Worm (Caenorhabditis elegans) whole organism, late embryonic: ENCODE data around the gene pqn-75.

ENCODE experiments used
- C08G9.2 ChIP-seq: sonication (generic microtip); optimal IDR thresholded peaks from 2 replicates; lab custom pipeline; 2016; ENCODE audit warnings: mild to moderate bottlenecking, missing genetic modification characterization, moderate library complexity, missing compliant biosample characterization
- F13H6.1 ChIP-seq: sonication (generic microtip); optimal IDR thresholded peaks from 2 replicates; lab custom pipeline; 2016; ENCODE audit warnings: missing genetic modification characterization, missing compliant biosample characterization
- K02D7.2 ChIP-seq: sonication (generic microtip); optimal IDR thresholded peaks from 2 replicates; lab custom pipeline; 2017; ENCODE audit warnings: mild to moderate bottlenecking, missing genetic modification characterization, missing compliant biosample characterization
- Y22D7AL.16 ChIP-seq: sonication (generic microtip); optimal IDR thresholded peaks from 2 replicates; lab custom pipeline; 2016; ENCODE audit warnings: missing genetic modification characterization, missing compliant biosample characterization
- ama-1 ChIP-seq: fragments of 150-350 bp; optimal IDR thresholded peaks from 2 replicates; lab custom pipeline; 2014
- ceh-18 ChIP-seq: sonication (generic microtip); optimal IDR thresholded peaks from 2 replicates; lab custom pipeline; 2016; ENCODE audit warnings: missing genetic modification characterization, missing compliant biosample characterization
- ceh-2 ChIP-seq: sonication (generic microtip); optimal IDR thresholded peaks from 2 replicates; lab custom pipeline; 2016; ENCODE audit warnings: missing genotype, missing genetic modification characterization, missing compliant biosample characterization
- ceh-24 ChIP-seq: sonication (generic microtip); optimal IDR thresholded peaks from 2 replicates; lab custom pipeline; 2016; ENCODE audit warnings: mild to moderate bottlenecking, missing genetic modification characterization, missing compliant biosample characterization
- ceh-31 ChIP-seq: sonication (generic microtip); optimal IDR thresholded peaks from 2 replicates; lab custom pipeline; 2016; ENCODE audit warnings: missing genetic modification characterization, missing compliant biosample characterization
- ceh-34 ChIP-seq: sonication (generic microtip); optimal IDR thresholded peaks from 2 replicates; lab custom pipeline; 2016; ENCODE audit warnings: mild to moderate bottlenecking, missing genetic modification characterization, missing compliant biosample characterization
- ceh-45 ChIP-seq: fragments of 200-800 bp; sonication (Bioruptor generic); IDR thresholded peaks from 2 replicates; pipeline ENCODE4 v1.3.6; 2022; ENCODE audit warnings: missing genetic modification reagents, missing genetic modification characterization, missing compliant biosample characterization
- dmd-4 ChIP-seq: sonication (generic microtip); optimal IDR thresholded peaks from 2 replicates; lab custom pipeline; 2016; ENCODE audit warnings: borderline replicate concordance, missing genetic modification characterization, missing compliant biosample characterization
- dve-1 ChIP-seq: sonication (generic microtip); optimal IDR thresholded peaks from 2 replicates; lab custom pipeline; 2017; ENCODE audit warnings: antibody characterized with exemption, mild to moderate bottlenecking, missing genetic modification characterization, missing compliant biosample characterization
- elt-4 ChIP-seq: sonication (generic microtip); optimal IDR thresholded peaks from 2 replicates; lab custom pipeline; 2016; ENCODE audit warnings: missing genetic modification characterization, missing compliant biosample characterization
- eyg-1 ChIP-seq: sonication (generic microtip); optimal IDR thresholded peaks from 2 replicates; lab custom pipeline; 2016; ENCODE audit warnings: missing genotype, missing genetic modification characterization, missing compliant biosample characterization
- fax-1 ChIP-seq: sonication (generic microtip); optimal IDR thresholded peaks from 2 replicates; lab custom pipeline; 2016; ENCODE audit warnings: missing genotype, missing genetic modification characterization, missing compliant biosample characterization
- fkh-10 ChIP-seq: fragments of 150-350 bp; optimal IDR thresholded peaks from 2 replicates; lab custom pipeline; 2014; ENCODE audit warnings: missing biosample characterization, missing genetic modification reagents, missing genetic modification characterization
- fkh-6 ChIP-seq: sonication (generic microtip); optimal IDR thresholded peaks from 2 replicates; lab custom pipeline; 2016; ENCODE audit warnings: missing genetic modification characterization, missing compliant biosample characterization
- gmeb-2 ChIP-seq: sonication (generic microtip); optimal IDR thresholded peaks from 2 replicates; lab custom pipeline; 2016; ENCODE audit warnings: missing genetic modification characterization, inconsistent platforms, missing compliant biosample characterization
- hlh-13 ChIP-seq: fragments of 200-800 bp; sonication (Bioruptor generic); optimal IDR thresholded peaks from 2 replicates; lab custom pipeline; 2018; ENCODE audit warnings: mild to moderate bottlenecking, missing genetic modification characterization, missing compliant biosample characterization
- hlh-6 ChIP-seq: sonication (generic microtip); optimal IDR thresholded peaks from 2 replicates; lab custom pipeline; 2016; ENCODE audit warnings: missing genotype, missing genetic modification characterization, missing compliant biosample characterization
- hlh-8 ChIP-seq: sonication (generic microtip); optimal IDR thresholded peaks from 2 replicates; lab custom pipeline; 2016; ENCODE audit warnings: missing genotype, missing genetic modification characterization, missing compliant biosample characterization
- lim-6 ChIP-seq: sonication (generic microtip); optimal IDR thresholded peaks from 2 replicates; lab custom pipeline; 2016; ENCODE audit warnings: missing genetic modification characterization, missing compliant biosample characterization
- madf-2 ChIP-seq: sonication (generic microtip); optimal IDR thresholded peaks from 2 replicates; lab custom pipeline; 2017; ENCODE audit warnings: missing genetic modification characterization, missing compliant biosample characterization
- nfya-1 ChIP-seq: sonication (generic microtip); optimal IDR thresholded peaks from 2 replicates; lab custom pipeline; 2017; ENCODE audit warnings: missing genetic modification characterization, mild to moderate bottlenecking, missing compliant biosample characterization, antibody characterized with exemption, moderate library complexity
- odd-2 ChIP-seq: sonication (generic microtip); optimal IDR thresholded peaks from 2 replicates; lab custom pipeline; 2017; ENCODE audit warnings: antibody characterized with exemption, mild to moderate bottlenecking, missing genetic modification characterization, missing compliant biosample characterization
- pag-3 ChIP-seq: sonication (generic microtip); optimal IDR thresholded peaks from 2 replicates; lab custom pipeline; 2016; ENCODE audit warnings: missing compliant biosample characterization, missing genetic modification characterization, borderline replicate concordance
- pqm-1 ChIP-seq: sonication (generic microtip); optimal IDR thresholded peaks from 2 replicates; lab custom pipeline; 2016; ENCODE audit warnings: missing genetic modification characterization, missing compliant biosample characterization
- ref-2 ChIP-seq: sonication (generic microtip); optimal IDR thresholded peaks from 2 replicates; lab custom pipeline; 2016; ENCODE audit warnings: missing genetic modification characterization, missing compliant biosample characterization
- rnt-1 ChIP-seq: sonication (generic microtip); optimal IDR thresholded peaks from 2 replicates; lab custom pipeline; 2016; ENCODE audit warnings: missing genetic modification characterization, missing compliant biosample characterization
- sox-4 ChIP-seq: sonication (generic microtip); optimal IDR thresholded peaks from 2 replicates; lab custom pipeline; 2017; ENCODE audit warnings: mild to moderate bottlenecking, missing genetic modification characterization, inconsistent platforms, missing compliant biosample characterization
- syd-9 ChIP-seq: sonication (generic microtip); optimal IDR thresholded peaks from 2 replicates; lab custom pipeline; 2016; ENCODE audit warnings: mild to moderate bottlenecking, missing genetic modification characterization, moderate library complexity, missing compliant biosample characterization
- tbx-2 ChIP-seq: sonication (generic microtip); optimal IDR thresholded peaks from 2 replicates; lab custom pipeline; 2016; ENCODE audit warnings: missing genetic modification characterization, missing compliant biosample characterization
- tbx-7 ChIP-seq: sonication (generic microtip); optimal IDR thresholded peaks from 2 replicates; lab custom pipeline; 2016; ENCODE audit warnings: missing genotype, missing genetic modification characterization, missing compliant biosample characterization
- ttx-3 ChIP-seq: sonication (generic microtip); optimal IDR thresholded peaks from 2 replicates; lab custom pipeline; 2016; ENCODE audit warnings: missing genetic modification reagents, missing genetic modification characterization, missing compliant biosample characterization
- unc-42 ChIP-seq: sonication (generic microtip); optimal IDR thresholded peaks from 2 replicates; lab custom pipeline; 2016; ENCODE audit warnings: missing genotype, missing genetic modification characterization, missing compliant biosample characterization
- unc-55 ChIP-seq: sonication (generic microtip); optimal IDR thresholded peaks from 2 replicates; lab custom pipeline; 2017; ENCODE audit warnings: missing biosample characterization, missing genetic modification reagents, missing genetic modification characterization
- zip-5 ChIP-seq: sonication (generic microtip); optimal IDR thresholded peaks from 2 replicates; lab custom pipeline; 2016; ENCODE audit warnings: missing genetic modification characterization, missing compliant biosample characterization
- ztf-16 ChIP-seq: sonication (generic microtip); optimal IDR thresholded peaks from 2 replicates; lab custom pipeline; 2017; ENCODE audit warnings: missing genetic modification characterization, missing compliant biosample characterization

pqn-75 gene

ce11 chrIV:4055297-4055696 is 16.8 kb upstream of the pqn-75 start:
- peak; percentile 0 for TF ChIP-seq rnt-1 (tag; lab: Kevin White, UChicago)
- TF ChIP-seq hlh-13 (GFP tag; lab: Kevin White, UChicago) = no peak
- TF ChIP-seq unc-55 (GFP tag; lab: Kevin White, UChicago) = peak; percentile 64
- TF ChIP-seq unc-42 (tag; lab: Kevin White, UChicago) = no peak

ce11 chrIV:4063573-4063972 is 8.6 kb upstream of the pqn-75 start, which contains the start of gene ilys-6:
TSS of gene ilys-6 (minus strand) at chrIV:4063673.
- TF ChIP-seq eyg-1 (tag; lab: Kevin White, UChicago) = no peak

ce11 chrIV:4067336-4067735 is 4.8 kb upstream of the pqn-75 start:
- TF ChIP-seq ama-1 (lab: Kevin White, UChicago) (no peak), hlh-8 (tag; lab: Kevin White, UChicago) (no peak), fax-1 (tag; lab: Kevin White, UChicago) (no peak), dmd-4 (tag; lab: Kevin White, UChicago) (no peak), lim-6 (tag; lab: Kevin White, UChicago) (no peak), ceh-24 (tag; lab: Kevin White, UChicago) (no peak), hlh-13 (GFP tag; lab: Kevin White, UChicago) (no peak), K02D7.2 (tag; lab: Kevin White, UChicago) (no peak)

DNA sequence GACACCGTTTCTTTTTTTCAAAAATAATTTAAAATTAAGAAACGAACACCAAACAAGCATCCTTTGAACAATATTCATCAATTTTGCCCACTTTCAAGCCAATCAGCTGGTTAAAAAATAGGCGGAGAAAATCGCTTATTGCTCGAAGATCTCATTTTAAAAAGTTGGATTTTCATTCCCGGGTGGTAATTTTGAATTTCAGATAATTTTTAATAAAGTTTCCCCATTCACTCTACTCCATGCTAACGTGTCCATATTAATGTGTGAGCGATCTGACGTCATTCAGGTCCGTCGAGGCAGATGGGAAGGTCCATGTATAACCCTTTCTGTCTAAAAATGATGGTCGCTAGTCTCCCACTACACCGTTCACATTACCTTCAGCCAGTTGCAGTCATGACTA is 3.6 kb upstream of the pqn-75 start, which contains the start of gene fbxb-55:
Gene fbxb-55, plus strand, starts transcription at position 301 of the 400 bp plus-strand sequence.
- TF ChIP-seq ceh-34 (no peak), gmeb-2 (tag; lab: Kevin White, UChicago) (no peak), sox-4 (no peak), ceh-18 (tag; lab: Kevin White, UChicago) (no peak), ttx-3 (no peak), tbx-2 (no peak), ztf-16 (tag; lab: Kevin White, UChicago) (no peak), unc-55 (GFP tag; lab: Kevin White, UChicago) (no peak), lim-6 (tag; lab: Kevin White, UChicago) (no peak), unc-42 (tag; lab: Kevin White, UChicago) (no peak), pag-3 (no peak), K02D7.2 (tag; lab: Kevin White, UChicago) (no peak), Y22D7AL.16 (no peak)

DNA sequence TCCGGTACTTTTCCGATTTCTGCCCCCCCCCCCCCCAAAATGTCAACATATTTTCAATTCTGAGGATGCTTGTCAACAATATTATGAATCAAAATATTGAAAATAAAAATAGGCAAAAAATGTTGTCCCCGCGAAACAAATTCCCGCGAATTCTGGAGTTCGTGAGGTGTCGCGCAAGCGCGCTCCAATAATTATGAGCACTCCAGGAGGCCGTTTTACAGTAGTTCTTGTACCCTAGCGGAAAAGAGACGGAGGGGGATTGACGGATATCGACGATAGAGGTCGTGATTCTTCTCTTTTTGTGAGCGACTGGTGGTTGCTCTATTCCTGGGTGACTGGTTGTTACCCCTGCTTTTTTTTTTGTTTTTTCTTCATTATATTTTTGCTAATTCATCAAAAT is 1.3 kb upstream of the pqn-75 start:
- TF ChIP-seq dve-1 (no peak), madf-2 (tag; lab: Kevin White, UChicago) (no peak), ceh-45 (GFP tag; lab: Robert Waterston, UW) (no peak), lim-6 (tag; lab: Kevin White, UChicago) (no peak), hlh-6 (tag; lab: Kevin White, UChicago) (no peak), syd-9 (no peak), zip-5 (tag; lab: Kevin White, UChicago) (peak; percentile 2), tbx-2 (peak; percentile 58), ref-2 (tag; lab: Kevin White, UChicago) (peak; percentile 59), ceh-31 (tag; lab: Kevin White, UChicago) (peak; percentile 55), unc-55 (GFP tag; lab: Kevin White, UChicago) (no peak), F13H6.1 (no peak), fkh-6 (no peak), C08G9.2 (tag; lab: Kevin White, UChicago) (peak; percentile 7), ceh-2 (tag; lab: Kevin White, UChicago) (peak; percentile 44), sox-4 (no peak)

DNA sequence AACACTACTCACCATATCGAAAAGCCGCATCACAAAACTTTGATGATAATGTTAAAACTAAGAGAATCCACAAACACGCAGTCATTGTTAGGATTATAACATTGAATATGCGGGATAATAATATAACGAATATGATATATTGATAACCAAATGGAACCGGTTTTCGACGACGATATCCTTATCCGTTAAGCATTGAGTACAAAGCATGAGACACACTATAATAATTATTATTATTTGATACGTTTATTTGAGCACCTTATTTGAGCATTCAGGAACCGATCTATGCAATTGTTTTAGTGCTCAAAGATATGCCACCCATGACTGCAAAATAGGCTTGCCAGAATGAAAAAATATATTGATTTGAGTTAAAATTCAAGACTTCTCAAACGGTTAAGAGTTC is 2.5 kb downstream of the pqn-75 start, which contains the start of gene W03D2.9:
Gene W03D2.9, minus strand, starts transcription at position 101 of the 400 bp plus-strand sequence.
- no peak for TF ChIP-seq hlh-8 (tag; lab: Kevin White, UChicago)
- no peak for TF ChIP-seq elt-4
- no peak for TF ChIP-seq K02D7.2 (tag; lab: Kevin White, UChicago)
- TF ChIP-seq unc-55 (GFP tag; lab: Kevin White, UChicago) = no peak
- no peak for TF ChIP-seq pqm-1 (tag; lab: Kevin White, UChicago)
- TF ChIP-seq ceh-34 = no peak
- TF ChIP-seq F13H6.1 = no peak
- TF ChIP-seq sox-4 = no peak
- TF ChIP-seq tbx-7 (tag; lab: Kevin White, UChicago) = no peak
- TF ChIP-seq fkh-10 (GFP tag; lab: Kevin White, UChicago) = no peak
- no peak for TF ChIP-seq fax-1 (tag; lab: Kevin White, UChicago)
- no peak for TF ChIP-seq lim-6 (tag; lab: Kevin White, UChicago)
- TF ChIP-seq syd-9 = no peak
- TF ChIP-seq nfya-1 (tag; lab: Kevin White, UChicago) = no peak
- TF ChIP-seq ceh-18 (tag; lab: Kevin White, UChicago) = no peak
- TF ChIP-seq odd-2 = no peak
- TF ChIP-seq ceh-2 (tag; lab: Kevin White, UChicago) = no peak
- TF ChIP-seq zip-5 (tag; lab: Kevin White, UChicago) = no peak
